Worm (Caenorhabditis elegans) whole organism, early embryonic: ENCODE data around the gene tric-1B.2.

Source experiments
- B0310.2 ChIP-seq: sonication (generic microtip); optimal IDR thresholded peaks from 2 replicates; lab custom pipeline; 2016; ENCODE audit warnings: mild to moderate bottlenecking, missing genetic modification characterization, missing compliant biosample characterization
- F13C5.2 ChIP-seq: sonication (generic microtip); optimal IDR thresholded peaks from 2 replicates; lab custom pipeline; 2017; ENCODE audit warnings: mild to moderate bottlenecking, missing genetic modification characterization, inconsistent platforms, missing compliant biosample characterization
- aly-1 ChIP-seq: sonication (generic microtip); optimal IDR thresholded peaks from 2 replicates; lab custom pipeline; 2016; ENCODE audit warnings: missing genetic modification characterization, missing compliant biosample characterization
- ama-1 ChIP-seq: fragments of 150-350 bp; optimal IDR thresholded peaks from 2 replicates; lab custom pipeline; 2014
- ceh-13 ChIP-seq: fragments of 200-800 bp; sonication (Bioruptor generic); optimal IDR thresholded peaks from 2 replicates; lab custom pipeline; 2018; ENCODE audit warnings: mild to moderate bottlenecking, missing genetic modification characterization, missing compliant biosample characterization
- ceh-36 ChIP-seq: sonication (generic microtip); optimal IDR thresholded peaks from 2 replicates; lab custom pipeline; 2016; ENCODE audit warnings: missing genetic modification characterization, inconsistent platforms, missing compliant biosample characterization
- ets-7 ChIP-seq: sonication (generic microtip); optimal IDR thresholded peaks from 2 replicates; lab custom pipeline; 2016; ENCODE audit warnings: missing genotype, missing genetic modification characterization, missing compliant biosample characterization
- flt-1 ChIP-seq: fragments of 200-800 bp; sonication (Bioruptor generic); IDR thresholded peaks from 2 replicates; pipeline ENCODE4 v1.3.6; 2022; ENCODE audit warnings: missing genetic modification characterization, missing compliant biosample characterization
- hmbx-1 ChIP-seq: sonication (generic microtip); optimal IDR thresholded peaks from 2 replicates; lab custom pipeline; 2016; ENCODE audit warnings: mild to moderate bottlenecking, missing genetic modification characterization, missing compliant biosample characterization
- hmg-4 ChIP-seq: fragments of 200-800 bp; sonication (Bioruptor generic); optimal IDR thresholded peaks from 2 replicates; lab custom pipeline; 2018; ENCODE audit warnings: mild to moderate bottlenecking, missing genetic modification characterization, missing compliant biosample characterization
- hnd-1 ChIP-seq: sonication (generic microtip); optimal IDR thresholded peaks from 2 replicates; lab custom pipeline; 2016; ENCODE audit warnings: missing genetic modification characterization, missing compliant biosample characterization
- pes-1 ChIP-seq: fragments of 200-800 bp; sonication (Bioruptor generic); IDR thresholded peaks from 2 replicates; pipeline ENCODE4 v1.3.6; 2022; ENCODE audit warnings: missing genetic modification reagents, missing genetic modification characterization, missing compliant biosample characterization
- scrt-1 ChIP-seq: fragments of 200-800 bp; sonication (Bioruptor generic); IDR thresholded peaks from 2 replicates; pipeline ENCODE4 v1.3.6; 2022; ENCODE audit warnings: missing genetic modification characterization, missing compliant biosample characterization
- sea-1 ChIP-seq: fragments of 200-800 bp; sonication (Bioruptor generic); conservative IDR thresholded peaks from 2 replicates; pipeline ENCODE4 v1.3.6; 2022; ENCODE audit warnings: missing genetic modification characterization, missing compliant biosample characterization
- tbx-11 ChIP-seq: fragments of 200-800 bp; sonication (Bioruptor generic); IDR thresholded peaks from 2 replicates; pipeline ENCODE4 v1.3.6; 2022; ENCODE audit warnings: missing genetic modification characterization, missing compliant biosample characterization
- tbx-37 ChIP-seq: fragments of 200-800 bp; sonication (Bioruptor generic); conservative IDR thresholded peaks from 2 replicates; pipeline ENCODE4 v1.3.6; 2022; ENCODE audit warnings: missing genetic modification reagents, missing genetic modification characterization, missing compliant biosample characterization
- tra-4 ChIP-seq: sonication (generic microtip); optimal IDR thresholded peaks from 2 replicates; lab custom pipeline; 2017; ENCODE audit warnings: missing genetic modification characterization, missing compliant biosample characterization

The tric-1B.2 gene

DNA sequence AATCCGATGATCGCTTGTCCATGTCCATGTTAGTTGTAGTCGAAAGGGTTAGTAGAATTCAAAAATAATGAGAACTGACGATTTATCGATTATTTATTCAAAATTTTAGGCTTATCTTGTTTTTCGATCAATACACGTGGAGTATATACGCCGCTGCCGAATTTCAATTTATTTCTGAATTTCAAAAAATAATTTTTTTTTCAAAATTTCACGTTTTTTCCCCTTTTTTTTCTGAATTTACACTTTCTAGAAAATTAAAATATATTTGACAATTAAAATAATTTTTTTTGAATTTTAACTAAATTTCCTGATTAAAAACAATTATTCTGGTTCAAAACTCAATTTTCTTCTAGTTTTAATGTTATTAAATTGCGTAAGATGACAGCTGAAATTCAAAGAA is 23.2 kb upstream of the tric-1B.2 start, which contains the start of gene C50E10.1:
Gene C50E10.1 (minus strand): TSS at position 101 of the 400 bp plus-strand sequence.
- TF ChIP-seq hmbx-1 (tag; lab: Kevin White, UChicago) (no peak), tbx-37 (GFP tag; lab: Robert Waterston, UW) (no peak), hmg-4 (GFP tag; lab: Kevin White, UChicago) (no peak), flt-1 (no peak), tbx-11 (GFP tag; lab: Robert Waterston, UW) (no peak), ets-7 (tag; lab: Kevin White, UChicago) (no peak), ceh-13 (GFP tag; lab: Kevin White, UChicago) (no peak), sea-1 (GFP tag; lab: Robert Waterston, UW) (no peak), B0310.2 (tag; lab: Kevin White, UChicago) (no peak), pes-1 (GFP tag; lab: Robert Waterston, UW) (no peak), F13C5.2 (tag; lab: Kevin White, UChicago) (no peak), ceh-36 (tag; lab: Kevin White, UChicago) (no peak), hnd-1 (no peak), ama-1 (no peak), aly-1 (tag; lab: Kevin White, UChicago) (no peak), scrt-1 (GFP tag; lab: Robert Waterston, UW) (no peak), tra-4 (tag; lab: Kevin White, UChicago) (no peak)

DNA sequence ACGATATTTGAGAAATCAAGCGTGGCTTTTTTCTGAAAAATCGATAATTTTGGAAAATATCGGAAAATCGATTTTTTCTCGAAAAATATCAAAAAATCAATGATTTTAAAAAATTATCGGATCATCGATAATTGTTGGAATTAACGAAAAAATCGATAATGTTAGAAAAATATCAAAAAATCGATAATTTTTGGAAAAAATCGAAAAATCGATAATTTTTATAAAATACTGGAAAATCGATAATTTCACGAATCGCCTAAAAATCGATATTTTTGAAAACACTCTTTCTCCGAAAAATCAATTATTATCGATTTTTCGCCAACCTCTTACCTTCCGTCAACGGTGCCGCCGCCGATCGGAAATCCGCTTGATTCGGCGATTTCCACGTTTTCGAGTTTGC is 22.0 kb upstream of the tric-1B.2 start:
- no peak for TF ChIP-seq flt-1
- TF ChIP-seq hmbx-1 (tag; lab: Kevin White, UChicago), result no peak
- no peak for TF ChIP-seq scrt-1 (GFP tag; lab: Robert Waterston, UW)

ce11 chrII:12300680-12301079 is 21.5 kb upstream of the tric-1B.2 start:
- no peak for TF ChIP-seq aly-1 (tag; lab: Kevin White, UChicago)
- TF ChIP-seq F13C5.2 (tag; lab: Kevin White, UChicago), result no peak
- TF ChIP-seq tra-4 (tag; lab: Kevin White, UChicago), result no peak
- no peak for TF ChIP-seq ets-7 (tag; lab: Kevin White, UChicago)
- no peak for TF ChIP-seq sea-1 (GFP tag; lab: Robert Waterston, UW)
- TF ChIP-seq flt-1, result no peak
- TF ChIP-seq ceh-13 (GFP tag; lab: Kevin White, UChicago), result no peak
- TF ChIP-seq scrt-1 (GFP tag; lab: Robert Waterston, UW), result no peak
- no peak for TF ChIP-seq hmg-4 (GFP tag; lab: Kevin White, UChicago)
- TF ChIP-seq tbx-11 (GFP tag; lab: Robert Waterston, UW), result no peak
- TF ChIP-seq tbx-37 (GFP tag; lab: Robert Waterston, UW), result no peak
- TF ChIP-seq ama-1, result no peak
- no peak for TF ChIP-seq pes-1 (GFP tag; lab: Robert Waterston, UW)
- no peak for TF ChIP-seq ceh-36 (tag; lab: Kevin White, UChicago)
- no peak for TF ChIP-seq B0310.2 (tag; lab: Kevin White, UChicago)

DNA sequence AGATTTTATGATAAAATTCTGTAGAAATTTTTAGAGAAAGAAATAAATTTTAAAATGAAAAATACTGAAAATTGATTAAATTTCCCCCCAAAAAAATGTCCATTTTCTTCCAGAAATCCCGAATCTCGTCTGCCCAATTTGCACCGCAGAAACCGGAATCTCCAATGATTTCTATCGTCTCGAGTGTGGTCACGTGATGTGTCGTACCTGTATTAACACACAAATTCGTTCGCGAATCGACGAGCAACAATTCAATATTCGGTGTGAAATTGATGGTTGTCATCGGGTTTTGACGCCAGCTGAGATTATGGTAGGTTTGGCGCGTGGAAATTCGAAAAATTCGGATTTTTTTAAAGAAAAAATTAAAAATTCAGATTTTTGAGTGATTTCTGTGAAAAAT is 17.4 kb upstream of the tric-1B.2 start:
- TF ChIP-seq ceh-36 (tag; lab: Kevin White, UChicago) (no peak), hmg-4 (GFP tag; lab: Kevin White, UChicago) (no peak)

DNA sequence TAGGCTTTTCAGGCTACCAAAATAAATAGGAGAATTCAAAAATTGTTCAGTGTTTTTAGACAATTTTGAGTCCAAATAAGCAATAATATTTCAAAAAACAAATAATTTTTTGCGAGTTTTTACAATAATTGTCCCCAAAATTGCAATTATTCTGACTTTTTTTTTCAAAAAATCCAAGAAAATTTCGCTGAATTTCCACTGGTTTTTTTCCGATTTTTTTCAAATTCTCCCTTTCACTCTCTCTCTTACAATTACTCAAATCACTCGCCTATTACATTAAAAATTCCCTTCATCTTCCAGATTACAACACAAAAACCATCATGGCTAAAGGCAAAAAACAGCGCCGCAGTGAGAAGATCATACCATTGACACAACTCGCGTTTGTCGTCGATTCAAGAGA is 9.9 kb upstream of the tric-1B.2 start, which contains the start of gene Y57A10A.31:
Gene Y57A10A.31 (plus strand): TSS at position 301 of the 400 bp plus-strand sequence.
- no peak for TF ChIP-seq aly-1 (tag; lab: Kevin White, UChicago)
- TF ChIP-seq sea-1 (GFP tag; lab: Robert Waterston, UW), result no peak
- TF ChIP-seq pes-1 (GFP tag; lab: Robert Waterston, UW), result no peak
- no peak for TF ChIP-seq ceh-36 (tag; lab: Kevin White, UChicago)
- no peak for TF ChIP-seq tra-4 (tag; lab: Kevin White, UChicago)

DNA sequence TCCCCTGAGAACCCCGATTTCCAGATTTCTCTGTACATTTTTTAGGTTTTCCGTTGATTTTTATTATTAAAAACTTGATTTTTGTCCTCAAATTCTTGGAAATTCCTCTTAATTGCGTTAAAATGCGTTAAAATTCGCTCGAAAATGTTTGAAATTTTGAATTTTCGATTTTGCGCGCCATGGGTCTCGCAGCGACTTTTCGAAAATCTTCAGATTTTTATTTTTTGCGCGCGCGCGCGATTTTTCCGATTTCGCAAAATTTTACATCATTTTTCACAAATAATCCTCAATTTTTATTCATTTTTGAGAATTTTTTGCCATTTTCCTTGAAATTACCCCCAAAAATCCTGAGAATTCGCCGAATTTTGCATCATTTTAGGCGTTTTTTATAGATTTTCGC is 4.9 kb upstream of the tric-1B.2 start:
- no peak for TF ChIP-seq ama-1
- TF ChIP-seq hmg-4 (GFP tag; lab: Kevin White, UChicago), result no peak
- no peak for TF ChIP-seq tbx-37 (GFP tag; lab: Robert Waterston, UW)
- TF ChIP-seq pes-1 (GFP tag; lab: Robert Waterston, UW), result no peak
- TF ChIP-seq ceh-36 (tag; lab: Kevin White, UChicago), result no peak
- no peak for TF ChIP-seq B0310.2 (tag; lab: Kevin White, UChicago)
- no peak for TF ChIP-seq scrt-1 (GFP tag; lab: Robert Waterston, UW)
- TF ChIP-seq ceh-13 (GFP tag; lab: Kevin White, UChicago), result no peak
- TF ChIP-seq aly-1 (tag; lab: Kevin White, UChicago), result no peak
- no peak for TF ChIP-seq tbx-11 (GFP tag; lab: Robert Waterston, UW)
- no peak for TF ChIP-seq hmbx-1 (tag; lab: Kevin White, UChicago)
- TF ChIP-seq sea-1 (GFP tag; lab: Robert Waterston, UW), result no peak
- TF ChIP-seq flt-1, result no peak
- TF ChIP-seq F13C5.2 (tag; lab: Kevin White, UChicago), result no peak
- TF ChIP-seq hnd-1, result no peak
- no peak for TF ChIP-seq tra-4 (tag; lab: Kevin White, UChicago)
- TF ChIP-seq ets-7 (tag; lab: Kevin White, UChicago), result no peak

- TF ChIP-seq ceh-13 (GFP tag; lab: Kevin White, UChicago) (no peak), ets-7 (tag; lab: Kevin White, UChicago) (no peak)
These were observed 1.2 kb upstream of the tric-1B.2 start, which contains the start of gene ife-5 for ce11 chrII:12280360-12280759. ife-5 (plus strand) TSS chrII:12280660.

DNA sequence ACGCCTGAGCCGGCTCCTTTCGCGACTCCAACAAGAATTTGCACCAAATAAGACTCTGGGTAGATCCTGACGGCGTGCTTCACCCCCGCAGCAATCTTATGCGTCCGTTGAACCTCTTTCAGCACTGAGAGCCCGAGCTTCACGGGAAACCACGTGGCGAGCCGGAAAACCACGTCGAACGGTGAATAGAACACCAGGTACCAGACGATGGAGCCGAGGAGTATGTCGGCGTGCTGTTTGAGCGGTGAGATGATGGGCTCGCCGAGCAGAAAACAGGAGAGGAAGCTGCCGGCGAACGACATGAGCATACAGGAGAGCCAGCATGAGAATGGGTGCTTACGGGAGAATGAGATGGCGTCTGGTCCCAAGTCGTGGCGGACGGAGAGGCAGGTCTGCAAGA is 585 bp downstream of the tric-1B.2 start:
- TF ChIP-seq hnd-1 (no peak), tra-4 (tag; lab: Kevin White, UChicago) (no peak), ets-7 (tag; lab: Kevin White, UChicago) (no peak), scrt-1 (GFP tag; lab: Robert Waterston, UW) (no peak), sea-1 (GFP tag; lab: Robert Waterston, UW) (no peak), tbx-37 (GFP tag; lab: Robert Waterston, UW) (no peak), hmbx-1 (tag; lab: Kevin White, UChicago) (no peak), hmg-4 (GFP tag; lab: Kevin White, UChicago) (peak; percentile 9)
